Worm (Caenorhabditis elegans) whole organism, midembryonic: ENCODE results near the gene F59B10.3.

ENCODE experiments used
- T22C8.4 ChIP-seq: fragments of 200-800 bp; sonication (Bioruptor generic); IDR thresholded peaks from 2 replicates; pipeline ENCODE4 v1.3.6; 2022; ENCODE audit warnings: missing genetic modification characterization, missing compliant biosample characterization
- med-1 ChIP-seq: sonication (generic microtip); optimal IDR thresholded peaks from 2 replicates; lab custom pipeline; 2017; ENCODE audit warnings: missing genetic modification characterization, mild to moderate bottlenecking, missing compliant biosample characterization, antibody characterized with exemption, missing genetic modification reagents; ENCODE audit not compliant: insufficient read depth
- ref-1 ChIP-seq: fragments of 200-800 bp; sonication (Bioruptor generic); conservative IDR thresholded peaks from 2 replicates; pipeline ENCODE4 v1.3.6; 2022; ENCODE audit warnings: missing genetic modification reagents, missing genetic modification characterization, missing compliant biosample characterization
- ztf-23 ChIP-seq: fragments of 200-800 bp; sonication (Bioruptor generic); IDR thresholded peaks from 2 replicates; pipeline ENCODE4 v1.3.6; 2022; ENCODE audit warnings: missing genetic modification reagents, missing genetic modification characterization, missing compliant biosample characterization
- ztf-29 ChIP-seq: fragments of 200-800 bp; sonication (Bioruptor generic); IDR thresholded peaks from 2 replicates; pipeline ENCODE4 v1.3.6; 2022; ENCODE audit warnings: missing genetic modification reagents, missing genetic modification characterization, missing compliant biosample characterization

- no peak for TF ChIP-seq ref-1 (GFP tag; lab: Robert Waterston, UW)
- TF ChIP-seq ztf-23 (GFP tag; lab: Robert Waterston, UW) = no peak
- TF ChIP-seq T22C8.4 = no peak
- TF ChIP-seq med-1 = no peak
- TF ChIP-seq ztf-29 = no peak
These were observed 46.0 kb upstream of the F59B10.3 start, which contains the start of the genes ZK673.6 and sdz-37 for ce11 chrII:10464230-10464920.
